Fruit fly (Drosophila melanogaster): ENCODE results near the gene Atg4a.

Atg4a gene

dm6 chr2L:1065038-1065437 lies 15.7 kb upstream of the Atg4a start (continued):
- TF ChIP-seq CG14860 (GFP tag; IDR thresholded peaks at IDR 0.05; ENCODE audit: partially characterized antibody) (no peak), CG31441 (GFP tag; IDR thresholded peaks at IDR 0.05) (no peak), Myb (GFP tag; optimal IDR thresholded peaks at IDR 0.05) (no peak), Adf1 (GFP tag; IDR thresholded peaks at IDR 0.05) (no peak), CG3726 (GFP tag; IDR thresholded peaks at IDR 0.05) (peak; percentile 29; the same call in 1 of the 3 replicates), lmd (GFP tag; IDR thresholded peaks at IDR 0.05) (peak; percentile 23; the same call in 1 of the 2 replicates), sisA (GFP tag; IDR thresholded peaks at IDR 0.05) (peak; percentile 38; the same call in 1 of the 2 replicates), D19A (tag; optimal IDR thresholded peaks at IDR 0.05) (no peak), CG18262 (tag; optimal IDR thresholded peaks at IDR 0.05) (peak; percentile 23), pum (GFP tag; optimal IDR thresholded peaks at IDR 0.05) (no peak), C15 (GFP tag; IDR thresholded peaks at IDR 0.05) (no peak), ase (GFP tag; IDR thresholded peaks at IDR 0.05) (0 out of 3 replicates have a peak, but pooled peaks have one; percentile 29), Gug (GFP tag; IDR thresholded peaks at IDR 0.05) (0 out of 4 replicates have a peak, but pooled peaks have one; percentile 13), crol (GFP tag; IDR thresholded peaks at IDR 0.05) (no peak), CG1603 (tag; optimal IDR thresholded peaks at IDR 0.05) (peak; percentile 64), hbn (GFP tag; IDR thresholded peaks at IDR 0.05; ENCODE audit: partially characterized antibody) (no peak), Drgx (GFP tag; IDR thresholded peaks at IDR 0.05) (peak; percentile 62), br (optimal IDR thresholded peaks at IDR 0.05) (no peak), gem (tag; optimal IDR thresholded peaks at IDR 0.05) (peak; percentile 41), dmrt11E (tag; optimal IDR thresholded peaks at IDR 0.05) (peak; percentile 44), CG9609 (GFP tag; optimal IDR thresholded peaks at IDR 0.05) (no peak), exex (tag; optimal IDR thresholded peaks at IDR 0.05) (no peak), Dp (GFP tag; optimal IDR thresholded peaks at IDR 0.05) (no peak), ttk (GFP tag; IDR thresholded peaks at IDR 0.05) (no peak)

dm6 chr2L:1066330-1066729 lies 14.4 kb upstream of the Atg4a start:
- TF ChIP-seq tio (GFP tag; optimal IDR thresholded peaks at IDR 0.05) (no peak), Poxn (GFP tag; IDR thresholded peaks at IDR 0.05) (no peak), CG7372 (GFP tag; IDR thresholded peaks at IDR 0.05) (no peak), kni (GFP tag; optimal IDR thresholded peaks at IDR 0.05) (no peak), lmd (GFP tag; IDR thresholded peaks at IDR 0.05) (no peak), Myb (GFP tag; optimal IDR thresholded peaks at IDR 0.05) (no peak), Sox102F (GFP tag; optimal IDR thresholded peaks at IDR 0.05) (no peak), Lim3 (GFP tag; IDR thresholded peaks at IDR 0.05) (no peak), insv (GFP tag; optimal IDR thresholded peaks at IDR 0.05) (no peak), crp (GFP tag; optimal IDR thresholded peaks at IDR 0.05) (no peak), CG30020 (tag; optimal IDR thresholded peaks at IDR 0.05) (no peak), D (optimal IDR thresholded peaks at IDR 0.05) (peak; percentile 45), D (GFP tag; optimal IDR thresholded peaks at IDR 0.05) (no peak), CG11085 (GFP tag; IDR thresholded peaks at IDR 0.05) (no peak), CG17912 (GFP tag; optimal IDR thresholded peaks at IDR 0.05) (no peak), croc (GFP tag; conservative IDR thresholded peaks at IDR 0.05) (no peak), zen (tag; optimal IDR thresholded peaks at IDR 0.05) (peak; percentile 39), MESR4 (GFP tag; optimal IDR thresholded peaks at IDR 0.05) (no peak), CG15479 (GFP tag; optimal IDR thresholded peaks at IDR 0.05) (peak; percentile 61), sc (optimal IDR thresholded peaks at IDR 0.05) (no peak), sc (GFP tag; optimal IDR thresholded peaks at IDR 0.05) (no peak), Mad (GFP tag; optimal IDR thresholded peaks at IDR 0.05) (no peak), Hr3 (GFP tag; optimal IDR thresholded peaks at IDR 0.05) (no peak), twi (tag; optimal IDR thresholded peaks at IDR 0.05) (peak; percentile 26), tll (GFP tag; optimal IDR thresholded peaks at IDR 0.05) (peak in 1 of 2 experiments; percentile 75), ash1 (GFP tag; optimal IDR thresholded peaks at IDR 0.05) (no peak), Hr78 (GFP tag; optimal IDR thresholded peaks at IDR 0.05) (no peak), HHEX (GFP tag; optimal IDR thresholded peaks at IDR 0.05) (no peak)

All from whole organism, embryonic.